Worm (Caenorhabditis elegans) whole organism, L1 larva: ENCODE data around the gene twk-39.

Experiments used
- ceh-82 ChIP-seq, 3 experiments: fragments of 150-350 bp in 1 of 3; sonication (generic microtip) in 2 of 3; optimal IDR thresholded peaks; 2 replicates each; lab custom pipeline; 2014 to 2017; ENCODE audit warnings: missing biosample characterization in 3 of 3, missing genetic modification characterization in 3 of 3
- ceh-88 ChIP-seq: fragments of 200-800 bp; sonication (Bioruptor generic); IDR thresholded peaks from 2 replicates; pipeline ENCODE4 v1.3.6; 2022; ENCODE audit warnings: missing genetic modification characterization, missing compliant biosample characterization
- fos-1 ChIP-seq: fragments of 150-350 bp; optimal IDR thresholded peaks from 2 replicates; lab custom pipeline; 2014; ENCODE audit warnings: missing biosample characterization, missing genetic modification characterization
- isw-1 ChIP-seq: fragments of 200-800 bp; sonication (Bioruptor generic); IDR thresholded peaks from 2 replicates; pipeline ENCODE4 v1.3.6; 2022; ENCODE audit warnings: missing genetic modification characterization, missing compliant biosample characterization
- lin-14 ChIP-seq: fragments of 200-800 bp; sonication (Bioruptor generic); optimal IDR thresholded peaks from 2 replicates; lab custom pipeline; 2018; ENCODE audit warnings: mild to moderate bottlenecking, missing genetic modification characterization, moderate library complexity, missing compliant biosample characterization
- lin-15B ChIP-seq: fragments of 150-350 bp; sonication (generic microtip); optimal IDR thresholded peaks from 3 replicates; lab custom pipeline; 2014; ENCODE audit warnings: missing biosample characterization, missing genetic modification characterization
- lin-35 ChIP-seq, 2 experiments: fragments of 150-350 bp; optimal IDR thresholded peaks; 2 replicates each; lab custom pipeline; 2014; ENCODE audit warnings: missing biosample characterization in 2 of 2, missing genetic modification characterization in 2 of 2, missing genetic modification reagents in 2 of 2
- mep-1 ChIP-seq: fragments of 150-350 bp; optimal IDR thresholded peaks from 2 replicates; lab custom pipeline; 2014; ENCODE audit warnings: missing biosample characterization, missing genetic modification characterization
- nhr-12 ChIP-seq: sonication (generic microtip); optimal IDR thresholded peaks from 2 replicates; lab custom pipeline; 2017; ENCODE audit warnings: missing biosample characterization, missing genetic modification characterization
- nhr-237 ChIP-seq: fragments of 150-350 bp; optimal IDR thresholded peaks from 2 replicates; lab custom pipeline; 2014; ENCODE audit warnings: missing biosample characterization, missing genetic modification characterization
- nhr-90 ChIP-seq: sonication (generic microtip); optimal IDR thresholded peaks from 2 replicates; lab custom pipeline; 2016; ENCODE audit warnings: mild to moderate bottlenecking, missing genetic modification characterization, missing compliant biosample characterization; ENCODE audit not compliant: poor library complexity
- sptf-1 ChIP-seq: fragments of 150-350 bp; optimal IDR thresholded peaks from 2 replicates; lab custom pipeline; 2014; ENCODE audit warnings: missing biosample characterization, missing genetic modification characterization
- ztf-11 ChIP-seq, 2 experiments: sonication (generic microtip); optimal IDR thresholded peaks; 2 replicates each; lab custom pipeline; 2016 to 2017; ENCODE audit warnings: missing genetic modification characterization in 2 of 2, missing biosample characterization in 1 of 2, missing compliant biosample characterization in 1 of 2

DNA sequence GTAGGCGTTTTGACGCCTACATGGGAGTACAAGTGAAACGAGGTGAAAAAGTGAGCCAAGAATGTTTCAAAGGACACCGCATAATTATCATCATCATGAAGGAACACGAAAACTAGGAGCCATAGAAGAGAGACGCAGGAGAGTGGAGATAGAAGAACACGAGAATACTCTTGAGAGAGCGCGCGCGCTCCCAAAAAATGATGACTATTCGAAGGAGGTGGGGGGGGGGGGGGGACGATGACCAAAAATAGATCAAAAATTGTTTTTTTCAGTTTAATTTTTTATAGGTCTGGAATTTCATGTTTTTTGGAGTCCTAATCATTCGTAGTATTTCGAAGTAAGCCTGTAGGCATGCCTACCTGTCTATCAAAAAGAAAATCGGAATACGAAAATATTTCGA, 41.2 kb downstream of the twk-39 start:
- TF ChIP-seq ztf-11 (tag; optimal IDR thresholded peaks at IDR 0.05; lab: Kevin White, UChicago) (no peak), isw-1 (GFP tag; lab: Robert Waterston, UW) (no peak), lin-14 (no peak), lin-35 (GFP tag; optimal IDR thresholded peaks at IDR 0.05; lab: Kevin White, UChicago) (no peak), ceh-82 (tag; optimal IDR thresholded peaks at IDR 0.05; lab: Kevin White, UChicago) (no peak), nhr-90 (no peak), ceh-88 (GFP tag; lab: Robert Waterston, UW) (no peak), nhr-237 (no peak), mep-1 (tag; lab: Kevin White, UChicago) (no peak), nhr-12 (tag; lab: Kevin White, UChicago) (no peak), sptf-1 (tag; lab: Kevin White, UChicago) (no peak), lin-15B (tag; lab: Kevin White, UChicago) (no peak), fos-1 (tag; lab: Kevin White, UChicago) (no peak)
